Worm (Caenorhabditis elegans): ENCODE measurements around the gene nhr-79.
A peak's percentile ranks its signal among the peaks of the same experiment; 100 is the strongest.

nhr-79 gene

ce11 chrV:19205450-19205849, 6.2 kb downstream of the nhr-79 start (continued):
- TF ChIP-seq Y75B8A.6 (GFP tag; IDR thresholded peaks at IDR 0.05) (no peak), dmd-9 (GFP tag; IDR thresholded peaks at IDR 0.05) (no peak), nhr-76 (tag; optimal IDR thresholded peaks at IDR 0.05) (no peak), lin-38 (GFP tag; IDR thresholded peaks at IDR 0.05) (0 out of 2 replicates have a peak, but pooled peaks have one; percentile 18), nhr-28 (tag; optimal IDR thresholded peaks at IDR 0.05) (peak; percentile 77), set-16 (GFP tag; IDR thresholded peaks at IDR 0.05) (no peak), pha-4 (GFP tag; IDR thresholded peaks at IDR 0.05) (no peak), pha-4 (tag; optimal IDR thresholded peaks at IDR 0.05) (no peak), fos-1 (tag; optimal IDR thresholded peaks at IDR 0.05) (no peak), F44E2.7 (GFP tag; IDR thresholded peaks at IDR 0.05) (no peak), dve-1 (tag; optimal IDR thresholded peaks at IDR 0.05; ENCODE audit: insufficient read depth) (peak; percentile 72), fkh-10 (GFP tag; optimal IDR thresholded peaks at IDR 0.05) (no peak), lin-13 (GFP tag; optimal IDR thresholded peaks at IDR 0.05) (no peak), lsy-2 (tag; optimal IDR thresholded peaks at IDR 0.05) (peak in 1 of 2 experiments; percentile 13), mdt-29 (GFP tag; IDR thresholded peaks at IDR 0.05) (no peak), ZK546.5 (tag; optimal IDR thresholded peaks at IDR 0.05) (no peak), lin-1 (GFP tag; IDR thresholded peaks at IDR 0.05) (0 out of 2 replicates have a peak, but pooled peaks have one; percentile 54), snpc-4 (tag; optimal IDR thresholded peaks at IDR 0.05) (no peak), zfp-2 (tag; optimal IDR thresholded peaks at IDR 0.05) (no peak), hmg-1.1 (GFP tag; IDR thresholded peaks at IDR 0.05) (no peak), mep-1 (tag; optimal IDR thresholded peaks at IDR 0.05) (peak; percentile 6), jun-1 (tag; optimal IDR thresholded peaks at IDR 0.05) (no peak), lin-15B (tag; optimal IDR thresholded peaks at IDR 0.05) (no peak), madf-9 (GFP tag; conservative IDR thresholded peaks at IDR 0.05) (no peak), F37D6.2 (tag; optimal IDR thresholded peaks at IDR 0.05) (no peak), unc-39 (tag; optimal IDR thresholded peaks at IDR 0.05) (no peak), ceh-32 (tag; optimal IDR thresholded peaks at IDR 0.05; ENCODE audit: poor library complexity) (no peak), T26A8.4 (GFP tag; IDR thresholded peaks at IDR 0.05) (no peak), saeg-2 (GFP tag; IDR thresholded peaks at IDR 0.05) (no peak), pqm-1 (tag; optimal IDR thresholded peaks at IDR 0.05) (peak; percentile 22), hif-1 (tag; optimal IDR thresholded peaks at IDR 0.05) (peak in 1 of 2 experiments; percentile 2), ZK337.2 (GFP tag; IDR thresholded peaks at IDR 0.05) (no peak), madf-5 (GFP tag; IDR thresholded peaks at IDR 0.05) (no peak), skn-1 (tag; optimal IDR thresholded peaks at IDR 0.05) (no peak), nhr-6 (tag; optimal IDR thresholded peaks at IDR 0.05) (no peak), ceh-20 (GFP tag; IDR thresholded peaks at IDR 0.05) (peak; percentile 83), zip-2 (tag; optimal IDR thresholded peaks at IDR 0.05) (no peak), tra-1 (GFP tag; IDR thresholded peaks at IDR 0.05) (peak; percentile 82), attf-4 (tag; optimal IDR thresholded peaks at IDR 0.05) (no peak), ceh-82 (tag; optimal IDR thresholded peaks at IDR 0.05) (no peak), R02D3.7 (tag; optimal IDR thresholded peaks at IDR 0.05) (no peak), sdz-12 (GFP tag; optimal IDR thresholded peaks at IDR 0.05) (no peak), nhr-41 (GFP tag; IDR thresholded peaks at IDR 0.05) (no peak), nhr-25 (tag; optimal IDR thresholded peaks at IDR 0.05; ENCODE audit: borderline replicate concordance, insufficient read depth) (no peak), zfp-3 (GFP tag; conservative IDR thresholded peaks at IDR 0.05) (no peak), daf-19 (GFP tag; conservative IDR thresholded peaks at IDR 0.05) (no peak), egl-43 (GFP tag; IDR thresholded peaks at IDR 0.05) (no peak), mxl-2 (GFP tag; conservative IDR thresholded peaks at IDR 0.05) (0 out of 2 replicates have a peak, but pooled peaks have one; percentile 29), lin-39 (tag; optimal IDR thresholded peaks at IDR 0.05) (no peak), hlh-11 (tag; optimal IDR thresholded peaks at IDR 0.05) (peak; percentile 87), F49E8.2 (tag; optimal IDR thresholded peaks at IDR 0.05; ENCODE audit: borderline replicate concordance) (no peak), ceh-28 (tag; optimal IDR thresholded peaks at IDR 0.05) (no peak)

All from whole organism, L4 larva.